Worm (Caenorhabditis elegans) whole organism, young adult: ENCODE measurements around the gene F01D5.10.

Experiments
- Y67H2A.10 ChIP-seq: fragments of 200-800 bp; sonication (Bioruptor generic); conservative IDR thresholded peaks from 2 replicates; pipeline ENCODE4 v1.3.6; 2022; ENCODE audit warnings: missing genetic modification reagents, missing genetic modification characterization, missing compliant biosample characterization
- aptf-2 ChIP-seq: fragments of 200-800 bp; sonication (Bioruptor generic); conservative IDR thresholded peaks from 2 replicates; pipeline ENCODE4 v1.3.6; 2022; ENCODE audit warnings: missing genetic modification reagents, missing genetic modification characterization, missing compliant biosample characterization
- dpl-1 ChIP-seq: fragments of 150-350 bp; optimal IDR thresholded peaks from 2 replicates; lab custom pipeline; 2014; ENCODE audit warnings: missing biosample characterization, missing genetic modification reagents, missing genetic modification characterization
- lsy-27 ChIP-seq: sonication (generic microtip); optimal IDR thresholded peaks from 2 replicates; lab custom pipeline; 2017; ENCODE audit warnings: missing genetic modification characterization, mild to moderate bottlenecking, missing compliant biosample characterization, antibody characterized with exemption, missing genotype, borderline replicate concordance; ENCODE audit not compliant: insufficient read depth

ce11 chrII:14068607-14069006, 47.5 kb upstream of the F01D5.10 start, which contains the start of gene xrn-1:
- TF ChIP-seq aptf-2 = no peak
- TF ChIP-seq lsy-27 (tag; lab: Kevin White, UChicago) = no peak
- no peak for TF ChIP-seq dpl-1 (GFP tag; lab: Kevin White, UChicago)
- TF ChIP-seq Y67H2A.10 = no peak
